Fruit fly (Drosophila melanogaster) whole organism, embryonic: Measurements from ENCODE around the gene CG10031.

Experiments
- Atf6 ChIP-seq: fragments of 200-800 bp; sonication (Bioruptor generic); IDR thresholded peaks from 2 replicates; pipeline ENCODE4 v1.3.6; 2022; ENCODE audit warnings: missing biosample characterization, missing genetic modification characterization
- BtbVII ChIP-seq: fragments of 200-800 bp; sonication (Bioruptor generic); optimal IDR thresholded peaks from 3 replicates; lab custom pipeline; 2017; ENCODE audit warnings: missing biosample characterization, mild to moderate bottlenecking, missing genetic modification characterization
- C15 ChIP-seq: fragments of 200-800 bp; sonication (Bioruptor generic); IDR thresholded peaks from 3 replicates; pipeline ENCODE4 v1.3.6; 2022; ENCODE audit warnings: missing biosample characterization, missing genetic modification characterization
- CG10654 ChIP-seq: fragments of 200-800 bp; sonication (Bioruptor generic); optimal IDR thresholded peaks from 2 replicates; lab custom pipeline; 2016; ENCODE audit warnings: missing biosample characterization, missing genetic modification characterization
- CG10979 ChIP-seq: fragments of 200-800 bp; sonication (Bioruptor generic); optimal IDR thresholded peaks from 2 replicates; lab custom pipeline; 2018; ENCODE audit warnings: missing biosample characterization, mild to moderate bottlenecking, missing genetic modification characterization, moderate library complexity
- CG11695 ChIP-seq: fragments of 200-800 bp; sonication (Bioruptor generic); IDR thresholded peaks from 3 replicates; pipeline ENCODE4 v1.3.6; 2022; ENCODE audit warnings: missing biosample characterization, missing genetic modification characterization
- CG12071 ChIP-seq: fragments of 200-800 bp; sonication (Bioruptor generic); optimal IDR thresholded peaks from 3 replicates; lab custom pipeline; 2018; ENCODE audit warnings: missing biosample characterization, mild to moderate bottlenecking, missing genetic modification characterization
- CG12219 ChIP-seq: fragments of 200-800 bp; sonication (Bioruptor generic); optimal IDR thresholded peaks from 3 replicates; lab custom pipeline; 2018; ENCODE audit warnings: missing biosample characterization, mild to moderate bottlenecking, missing genetic modification characterization
- CG12769 ChIP-seq: fragments of 200-800 bp; sonication (Bioruptor generic); optimal IDR thresholded peaks from 2 replicates; lab custom pipeline; 2019; ENCODE audit warnings: missing biosample characterization, mild to moderate bottlenecking, missing genetic modification characterization, moderate library complexity
- CG13296 ChIP-seq: fragments of 200-800 bp; sonication (Bioruptor generic); optimal IDR thresholded peaks from 3 replicates; lab custom pipeline; 2018; ENCODE audit warnings: missing biosample characterization, mild to moderate bottlenecking, missing genetic modification characterization
- CG13424 ChIP-seq: fragments of 200-800 bp; sonication (Bioruptor generic); optimal IDR thresholded peaks from 2 replicates; lab custom pipeline; 2019; ENCODE audit warnings: missing biosample characterization, mild to moderate bottlenecking, missing genetic modification characterization, moderate library complexity
- CG15514 ChIP-seq: fragments of 200-800 bp; sonication (Bioruptor generic); optimal IDR thresholded peaks from 3 replicates; lab custom pipeline; 2017; ENCODE audit warnings: missing biosample characterization, missing genetic modification characterization, mild to moderate bottlenecking, moderate library complexity, missing genetic modification reagents
- CG18599 ChIP-seq: fragments of 200-800 bp; sonication (Bioruptor generic); optimal IDR thresholded peaks from 3 replicates; lab custom pipeline; 2017; ENCODE audit warnings: missing biosample characterization, missing genetic modification characterization, mild to moderate bottlenecking, moderate library complexity, missing genetic modification reagents
- CG18619 ChIP-seq: fragments of 200-800 bp; sonication (Bioruptor generic); optimal IDR thresholded peaks from 3 replicates; lab custom pipeline; 2017; ENCODE audit warnings: missing biosample characterization, mild to moderate bottlenecking, missing genetic modification characterization
- CG2120 ChIP-seq: fragments of 200-800 bp; sonication (Bioruptor generic); optimal IDR thresholded peaks from 3 replicates; lab custom pipeline; 2016; ENCODE audit warnings: missing biosample characterization, missing genetic modification characterization
- CG30403 ChIP-seq: fragments of 200-800 bp; sonication (Bioruptor generic); optimal IDR thresholded peaks from 3 replicates; lab custom pipeline; 2016; ENCODE audit warnings: missing biosample characterization, missing genetic modification characterization
- CG3281 ChIP-seq: fragments of 200-800 bp; sonication (Bioruptor generic); optimal IDR thresholded peaks from 3 replicates; lab custom pipeline; 2017; ENCODE audit warnings: missing biosample characterization, mild to moderate bottlenecking, missing genetic modification characterization
- CTCF ChIP-seq: fragments of 200-800 bp; sonication (Bioruptor generic); optimal IDR thresholded peaks from 2 replicates; lab custom pipeline; 2017; ENCODE audit warnings: missing biosample characterization, mild to moderate bottlenecking, missing genetic modification characterization, moderate library complexity
- CoRest ChIP-seq: fragments of 200-800 bp; sonication (Bioruptor generic); optimal IDR thresholded peaks from 3 replicates; lab custom pipeline; 2018; ENCODE audit warnings: missing biosample characterization, mild to moderate bottlenecking, missing genetic modification characterization, moderate library complexity
- E2f2 ChIP-seq: fragments of 200-800 bp; sonication (Bioruptor generic); IDR thresholded peaks from 2 replicates; pipeline ENCODE4 v1.3.6; 2022; ENCODE audit warnings: missing biosample characterization, missing genetic modification characterization
- Fer2 ChIP-seq: fragments of 200-800 bp; sonication (Bioruptor generic); optimal IDR thresholded peaks from 2 replicates; lab custom pipeline; 2018; ENCODE audit warnings: missing biosample characterization, mild to moderate bottlenecking, missing genetic modification characterization, moderate library complexity
- Fer3 ChIP-seq: fragments of 200-800 bp; sonication (Bioruptor generic); optimal IDR thresholded peaks from 2 replicates; lab custom pipeline; 2018; ENCODE audit warnings: missing biosample characterization, mild to moderate bottlenecking, missing genetic modification characterization, moderate library complexity
- H2.0 ChIP-seq: fragments of 200-800 bp; sonication (Bioruptor generic); IDR thresholded peaks from 2 replicates; pipeline ENCODE4 v1.3.6; 2022; ENCODE audit warnings: missing biosample characterization, missing genetic modification characterization
- HHEX ChIP-seq: fragments of 200-800 bp; sonication (Bioruptor generic); optimal IDR thresholded peaks from 3 replicates; lab custom pipeline; 2017; ENCODE audit warnings: missing biosample characterization, mild to moderate bottlenecking, missing genetic modification characterization, missing genetic modification reagents
- Hr51 ChIP-seq, 2 experiments: fragments of 200-800 bp; sonication (Bioruptor generic); optimal IDR thresholded peaks; 2 replicates in 1 of 2; 3 replicates in 1 of 2; lab custom pipeline; 2016 to 2018; ENCODE audit warnings: missing biosample characterization in 2 of 2, missing genetic modification characterization in 2 of 2, mild to moderate bottlenecking in 1 of 2, moderate library complexity in 1 of 2
- Max ChIP-seq: fragments of 200-800 bp; sonication (Bioruptor generic); optimal IDR thresholded peaks from 2 replicates; lab custom pipeline; 2016; ENCODE audit warnings: missing biosample characterization, mild to moderate bottlenecking, missing genetic modification characterization
- Med ChIP-seq: fragments of 200-800 bp; sonication (Bioruptor generic); peaks from one replicate; lab custom pipeline; 2016; ENCODE audit warnings: missing biosample characterization, missing genetic modification characterization, mild to moderate bottlenecking, inconsistent platforms, moderate library complexity
- Meics ChIP-seq: fragments of 200-800 bp; sonication (Bioruptor generic); optimal IDR thresholded peaks from 2 replicates; lab custom pipeline; 2017; ENCODE audit warnings: missing biosample characterization, mild to moderate bottlenecking, missing genetic modification characterization
- PHDP ChIP-seq: fragments of 200-800 bp; sonication (Bioruptor generic); optimal IDR thresholded peaks from 3 replicates; lab custom pipeline; 2018; ENCODE audit warnings: missing biosample characterization, mild to moderate bottlenecking, missing genetic modification characterization, moderate library complexity
- Ssrp ChIP-seq: fragments of 200-800 bp; sonication (Bioruptor generic); optimal IDR thresholded peaks from 2 replicates; lab custom pipeline; 2018; ENCODE audit warnings: missing biosample characterization, mild to moderate bottlenecking, missing genetic modification characterization, moderate library complexity
- Xrp1 ChIP-seq: fragments of 200-800 bp; sonication (Bioruptor generic); IDR thresholded peaks from 2 replicates; pipeline ENCODE4 v1.3.6; 2022; ENCODE audit warnings: missing biosample characterization, missing genetic modification characterization
- al ChIP-seq: fragments of 200-800 bp; sonication (Bioruptor generic); IDR thresholded peaks from 2 replicates; pipeline ENCODE4 v1.3.6; 2022; ENCODE audit warnings: missing biosample characterization, missing genetic modification characterization
- bcd ChIP-seq: fragments of 200-800 bp; sonication (Bioruptor generic); optimal IDR thresholded peaks from 2 replicates; lab custom pipeline; 2017; ENCODE audit warnings: missing biosample characterization, mild to moderate bottlenecking, missing genetic modification characterization
- cwo ChIP-seq: fragments of 200-800 bp; sonication (Bioruptor generic); optimal IDR thresholded peaks from 3 replicates; lab custom pipeline; 2017; ENCODE audit warnings: missing biosample characterization, missing genetic modification characterization, mild to moderate bottlenecking, moderate library complexity, missing genetic modification reagents
- dimm ChIP-seq: fragments of 200-800 bp; sonication (Bioruptor generic); IDR thresholded peaks from 2 replicates; pipeline ENCODE4 v1.3.6; 2022; ENCODE audit warnings: missing biosample characterization, missing genetic modification characterization
- dysf ChIP-seq: fragments of 200-800 bp; sonication (Bioruptor generic); IDR thresholded peaks from 3 replicates; pipeline ENCODE4 v1.3.6; 2022; ENCODE audit warnings: missing biosample characterization, missing genetic modification characterization
- eyg ChIP-seq: fragments of 200-800 bp; sonication (Bioruptor generic); optimal IDR thresholded peaks from 3 replicates; lab custom pipeline; 2016; ENCODE audit warnings: missing biosample characterization, missing genetic modification characterization
- fd96Cb ChIP-seq: fragments of 200-800 bp; sonication (Bioruptor generic); optimal IDR thresholded peaks from 2 replicates; lab custom pipeline; 2018; ENCODE audit warnings: missing biosample characterization, mild to moderate bottlenecking, missing genetic modification characterization, moderate library complexity
- grn ChIP-seq: fragments of 200-800 bp; sonication (Bioruptor generic); optimal IDR thresholded peaks from 3 replicates; lab custom pipeline; 2017; ENCODE audit warnings: missing biosample characterization, missing genetic modification characterization
- hkb ChIP-seq, 2 experiments: fragments of 200-800 bp in 1 of 2; fragments of >200 bp in 1 of 2; sonication (Bioruptor generic) in 1 of 2; IDR thresholded peaks in 1 of 2; optimal IDR thresholded peaks in 1 of 2; 2 replicates each; pipeline versions ENCODE4 v1.3.6 to Lab custom; 2017 to 2022; ENCODE audit warnings: missing biosample characterization in 1 of 2, missing genetic modification characterization in 1 of 2
- ind ChIP-seq: fragments of 200-800 bp; sonication (Bioruptor generic); optimal IDR thresholded peaks from 3 replicates; lab custom pipeline; 2016; ENCODE audit warnings: missing biosample characterization, missing genetic modification characterization
- lilli ChIP-seq: fragments of 200-800 bp; sonication (Bioruptor generic); optimal IDR thresholded peaks from 3 replicates; lab custom pipeline; 2016; ENCODE audit warnings: missing biosample characterization, missing genetic modification characterization
- lmd ChIP-seq: fragments of 200-800 bp; sonication (Bioruptor generic); IDR thresholded peaks from 2 replicates; pipeline ENCODE4 v1.3.6; 2022; ENCODE audit warnings: missing biosample characterization, missing genetic modification characterization
- mam ChIP-seq: fragments of 200-800 bp; sonication (Bioruptor generic); optimal IDR thresholded peaks from 3 replicates; lab custom pipeline; 2016; ENCODE audit warnings: missing biosample characterization, missing genetic modification characterization
- onecut ChIP-seq: fragments of 200-800 bp; sonication (Bioruptor generic); IDR thresholded peaks from 2 replicates; pipeline ENCODE4 v1.3.6; 2022; ENCODE audit warnings: missing biosample characterization, missing genetic modification characterization
- org-1 ChIP-seq: fragments of 200-800 bp; sonication (Bioruptor generic); optimal IDR thresholded peaks from 2 replicates; lab custom pipeline; 2017; ENCODE audit warnings: missing biosample characterization, missing genetic modification characterization
- tap ChIP-seq: fragments of 200-800 bp; optimal IDR thresholded peaks from 3 replicates; lab custom pipeline; 2019; ENCODE audit warnings: missing biosample characterization, mild to moderate bottlenecking, missing genetic modification characterization, moderate library complexity
- tin ChIP-seq: fragments of 200-800 bp; sonication (Bioruptor generic); optimal IDR thresholded peaks from 3 replicates; lab custom pipeline; 2016; ENCODE audit warnings: missing biosample characterization, missing genetic modification characterization
- twi ChIP-seq: fragments of 200-800 bp; optimal IDR thresholded peaks from 2 replicates; lab custom pipeline; 2019; ENCODE audit warnings: missing biosample characterization, mild to moderate bottlenecking, missing genetic modification characterization, moderate library complexity

CG10031 gene

DNA sequence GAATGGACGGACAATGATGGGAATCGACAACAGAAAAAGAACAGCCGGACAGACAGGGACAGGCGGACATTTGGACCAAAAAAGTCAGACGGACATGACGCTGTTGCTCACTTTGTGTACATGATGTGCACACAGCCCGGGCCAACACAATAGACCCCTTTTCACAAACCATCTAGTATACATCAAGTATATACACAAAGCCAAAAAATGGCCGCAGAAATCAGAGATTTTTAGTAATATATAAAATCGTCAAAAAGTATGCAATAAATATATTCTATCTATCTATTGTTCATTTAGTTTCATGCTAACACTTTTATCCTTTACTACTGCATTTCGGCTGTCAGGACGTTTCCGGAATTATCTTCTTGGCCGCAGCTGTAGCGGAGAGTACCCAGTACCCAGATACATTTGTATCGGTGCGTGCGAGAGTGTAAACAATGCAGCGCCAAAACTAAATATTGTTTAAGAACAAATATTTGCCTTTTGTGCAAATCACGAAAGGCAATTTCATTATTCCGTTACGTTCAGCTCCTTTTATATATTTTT is 20.6 kb upstream of the CG10031 start (continued):
- TF ChIP-seq bcd (peak; percentile 1), Ssrp (tag; lab: Kevin White, UChicago) (peak; percentile 7), dimm (GFP tag; lab: Robert Waterston, UW) (no peak), al (GFP tag; lab: Robert Waterston, UW) (peak; percentile 36; the same call in 1 of the 2 replicates), CG10654 (peak; percentile 8), CG18599 (GFP tag; lab: Kevin White, UChicago) (peak; percentile 57), CG12071 (GFP tag; lab: Kevin White, UChicago) (peak; percentile 23), Meics (peak; percentile 53), CG2120 (GFP tag; lab: Kevin White, UChicago) (peak; percentile 46), eyg (no peak), CG12769 (tag; lab: Kevin White, UChicago) (peak; percentile 48), ind (GFP tag; lab: Kevin White, UChicago) (peak; percentile 9), hkb (optimal IDR thresholded peaks at IDR 0.05; lab: Kevin White, UChicago) (no peak), hkb (GFP tag; IDR thresholded peaks at IDR 0.05; lab: Robert Waterston, UW) (0 out of 2 replicates have a peak, but pooled peaks have one; percentile 23), CG15514 (GFP tag; lab: Kevin White, UChicago) (peak; percentile 1), grn (GFP tag; lab: Kevin White, UChicago) (no peak), lmd (GFP tag; lab: Robert Waterston, UW) (peak; percentile 41; the same call in 1 of the 2 replicates), CG3281 (peak; percentile 59), CG13296 (GFP tag; lab: Kevin White, UChicago) (peak; percentile 18), fd96Cb (peak; percentile 26), tap (peak; percentile 17), onecut (no peak), C15 (no peak), CG13424 (tag; lab: Kevin White, UChicago) (peak; percentile 31), CG18619 (GFP tag; lab: Kevin White, UChicago) (peak; percentile 8), H2.0 (GFP tag; lab: Robert Waterston, UW) (0 out of 2 replicates have a peak, but pooled peaks have one; percentile 16), Hr51 (GFP tag; optimal IDR thresholded peaks at IDR 0.05; lab: Kevin White, UChicago) (no peak), Max (GFP tag; lab: Kevin White, UChicago) (no peak), tin (GFP tag; lab: Kevin White, UChicago) (no peak), org-1 (GFP tag; lab: Kevin White, UChicago) (peak; percentile 0), CG11695 (0 out of 3 replicates have a peak, but pooled peaks have one; percentile 20), twi (no peak), CoRest (tag; lab: Kevin White, UChicago) (peak; percentile 41), Med (peak; percentile 86), CG12219 (peak; percentile 21), E2f2 (GFP tag; lab: Robert Waterston, UW) (peak; percentile 16; the same call in 1 of the 2 replicates), Xrp1 (GFP tag; lab: Robert Waterston, UW) (0 out of 2 replicates have a peak, but pooled peaks have one; percentile 21), mam (GFP tag; lab: Kevin White, UChicago) (peak; percentile 6), CTCF (GFP tag; lab: Kevin White, UChicago) (peak; percentile 35), lilli (GFP tag; lab: Kevin White, UChicago) (peak; percentile 23), BtbVII (peak; percentile 36), Fer2 (tag; lab: Kevin White, UChicago) (no peak), Atf6 (GFP tag; lab: Robert Waterston, UW) (peak; percentile 70), Fer3 (tag; lab: Kevin White, UChicago) (peak; percentile 27), dysf (GFP tag; lab: Robert Waterston, UW) (peak; percentile 22; the same call in 1 of the 3 replicates), CG30403 (peak; percentile 13), HHEX (peak; percentile 30), cwo (GFP tag; lab: Kevin White, UChicago) (peak; percentile 17), PHDP (peak; percentile 36), CG10979 (tag; lab: Kevin White, UChicago) (no peak)
